Fruit fly (Drosophila melanogaster) whole organism: ENCODE data around the gene CG45045.

ENCODE experiments used
- CG8478 ChIP-seq: fragments of >200 bp; optimal IDR thresholded peaks from 2 replicates; lab custom pipeline; 2018; ENCODE audit warnings: inconsistent platforms
- Dll ChIP-seq: fragments of >200 bp; optimal IDR thresholded peaks from 2 replicates; lab custom pipeline; 2017
- EcR ChIP-seq, 2 experiments: fragments of >200 bp; optimal IDR thresholded peaks; 2 replicates each; lab custom pipeline; 2017; ENCODE audit warnings: missing biosample characterization in 2 of 2, missing genetic modification characterization in 2 of 2, missing genetic modification reagents in 2 of 2
- pan ChIP-seq: fragments of >200 bp; optimal IDR thresholded peaks from 2 replicates; lab custom pipeline; 2017
- psq ChIP-seq: fragments of >200 bp; optimal IDR thresholded peaks from 2 replicates; lab custom pipeline; 2017
- usp ChIP-seq: fragments of >200 bp; optimal IDR thresholded peaks from 2 replicates; lab custom pipeline; 2017; ENCODE audit warnings: missing biosample characterization, missing genetic modification characterization, mixed read lengths

Gene CG45045

DNA sequence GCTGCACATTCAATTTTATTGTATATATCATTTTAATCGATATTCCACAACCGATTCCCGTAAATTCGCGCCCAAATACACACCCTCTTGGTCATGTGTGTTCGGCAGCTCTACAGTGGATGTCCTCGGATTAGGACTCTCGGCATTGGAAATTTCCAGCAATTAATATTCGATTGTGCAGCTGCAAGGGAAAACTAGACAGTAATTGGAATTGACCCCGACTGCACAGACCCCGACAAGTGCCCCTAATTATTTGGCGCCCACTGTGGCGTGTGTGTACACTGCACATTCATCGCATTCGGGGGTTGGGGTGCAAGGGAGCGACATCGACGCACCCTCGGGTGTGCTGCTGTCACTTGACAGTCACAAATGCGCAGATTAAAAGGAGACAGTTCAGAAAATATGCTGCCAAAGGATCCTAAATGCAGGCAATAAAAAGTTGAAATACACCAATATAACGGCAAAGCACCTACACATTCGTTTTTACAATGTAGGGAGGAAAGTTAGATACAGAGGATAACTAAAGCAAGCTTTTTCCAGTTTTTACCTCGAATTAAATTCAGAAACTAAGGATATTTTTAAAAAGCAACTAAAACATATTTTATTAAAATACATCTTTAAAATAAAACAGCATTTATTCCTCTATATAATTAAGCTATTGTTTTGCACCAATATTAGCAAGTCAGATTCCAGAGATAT is 41.6 kb downstream of the CG45045 start:
- TF ChIP-seq psq (lab: Kevin White, UChicago) (no peak), CG8478 (lab: Kevin White, UChicago) (no peak), EcR (GFP tag; optimal IDR thresholded peaks at IDR 0.05; lab: Kevin White, UChicago) (no peak), pan (no peak), Dll (lab: Kevin White, UChicago) (no peak), usp (GFP tag; lab: Kevin White, UChicago) (no peak)

DNA sequence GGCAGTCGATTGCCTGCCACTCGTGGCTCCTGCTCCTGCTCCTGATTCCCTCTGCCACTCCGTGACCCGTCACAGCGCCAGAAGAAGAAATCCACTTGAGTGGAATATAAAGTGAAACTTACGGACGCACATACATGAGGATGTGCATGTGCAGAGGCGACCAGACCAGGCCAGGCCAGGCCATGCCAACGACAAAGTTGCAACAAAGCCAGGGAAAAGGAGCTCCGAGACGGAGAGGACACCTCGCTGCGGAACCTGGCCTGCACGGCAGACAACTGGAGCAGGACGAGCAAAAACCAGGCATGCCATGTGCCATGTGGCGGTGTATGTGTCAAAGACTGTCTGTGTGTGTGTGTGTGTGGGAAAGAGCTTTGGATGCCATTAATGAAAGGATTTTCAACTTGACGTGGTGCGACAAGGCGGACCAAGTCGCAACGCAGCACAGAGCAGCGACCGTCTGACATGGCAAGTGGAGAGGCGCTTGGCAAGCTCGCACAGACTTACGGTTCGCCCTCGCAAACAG is 42.3 kb downstream of the CG45045 start:
- TF ChIP-seq pan (no peak), psq (lab: Kevin White, UChicago) (no peak), Dll (lab: Kevin White, UChicago) (no peak), usp (GFP tag; lab: Kevin White, UChicago) (no peak), CG8478 (lab: Kevin White, UChicago) (no peak), EcR (GFP tag; optimal IDR thresholded peaks at IDR 0.05; lab: Kevin White, UChicago) (no peak)

DNA sequence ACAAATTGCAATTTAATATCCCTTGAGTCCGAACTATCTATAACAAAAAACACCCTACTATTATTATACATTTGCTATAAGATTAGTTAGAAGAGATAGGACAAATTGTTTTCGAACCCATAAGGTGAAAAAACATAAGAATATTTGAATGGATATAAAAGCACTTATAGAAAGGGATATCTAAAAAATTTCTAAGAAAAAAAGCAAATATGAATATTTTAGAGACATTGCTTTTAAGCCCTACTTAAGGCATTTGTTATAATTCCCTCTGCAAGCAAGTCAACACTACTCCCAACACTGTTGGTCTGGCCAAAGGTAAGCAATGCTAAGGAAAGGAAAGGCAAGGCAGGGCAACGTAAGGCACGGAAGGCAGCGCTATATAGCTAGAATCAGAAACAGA is 43.0 kb downstream of the CG45045 start:
- no peak for TF ChIP-seq psq (lab: Kevin White, UChicago)
- TF ChIP-seq usp (GFP tag; lab: Kevin White, UChicago), result no peak
- no peak for TF ChIP-seq pan
- no peak for TF ChIP-seq Dll (lab: Kevin White, UChicago)
- TF ChIP-seq EcR (GFP tag; optimal IDR thresholded peaks at IDR 0.05; lab: Kevin White, UChicago), result no peak
- no peak for TF ChIP-seq CG8478 (lab: Kevin White, UChicago)

DNA sequence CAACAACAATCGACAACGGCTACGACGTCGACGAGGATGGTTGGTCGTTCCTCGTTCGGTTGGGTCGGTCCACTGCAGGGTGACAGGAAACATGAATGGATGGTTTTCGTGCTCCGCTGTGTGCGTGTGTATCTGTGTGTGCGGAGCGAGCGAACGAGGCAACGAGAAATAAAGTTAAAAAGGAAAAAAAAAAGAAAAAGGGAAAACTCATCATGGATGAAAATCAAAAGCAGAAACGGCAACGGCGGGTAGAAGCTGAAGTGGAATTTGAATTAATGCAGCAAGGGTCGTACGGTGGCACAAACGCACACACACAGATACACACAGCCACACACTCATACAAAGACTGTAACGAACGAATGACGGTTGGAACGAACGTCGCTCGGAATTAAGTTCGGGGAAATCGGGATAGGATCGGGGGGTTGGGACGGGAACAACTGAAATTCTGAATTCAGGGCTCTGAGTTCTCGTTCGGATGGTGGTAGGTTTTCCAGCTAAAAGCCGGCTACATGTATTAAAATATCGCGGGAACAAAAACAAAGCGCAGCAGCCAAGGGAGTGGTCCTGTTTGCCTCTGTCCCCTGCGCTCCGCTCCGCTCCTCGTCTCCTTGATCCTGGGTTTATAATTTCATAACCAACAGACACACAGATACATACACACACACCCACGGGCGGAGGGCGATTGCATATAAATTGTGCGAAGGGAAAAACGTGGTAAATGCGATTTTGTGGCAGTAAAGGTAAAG is 43.7 kb downstream of the CG45045 start:
- no peak for TF ChIP-seq pan
- no peak for TF ChIP-seq psq (lab: Kevin White, UChicago)
- peak; percentile 48 for TF ChIP-seq Dll (lab: Kevin White, UChicago)
- TF ChIP-seq CG8478 (lab: Kevin White, UChicago), result no peak

DNA sequence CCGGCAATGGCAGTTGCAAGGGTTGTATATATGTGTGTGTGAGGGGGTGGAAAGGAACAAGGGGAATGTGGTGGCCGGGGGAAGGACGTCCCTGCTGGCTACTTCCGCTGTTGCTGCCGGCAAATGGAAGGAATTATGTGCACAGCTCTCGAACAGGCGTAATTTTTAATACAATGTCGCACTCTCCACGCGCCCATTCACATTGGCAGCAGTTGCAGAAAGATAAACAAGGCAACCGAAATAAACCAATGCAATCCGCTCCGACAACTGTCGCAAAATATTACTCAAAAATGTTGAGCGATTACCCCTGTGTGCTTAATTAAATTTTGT is 44.2 kb downstream of the CG45045 start:
- no peak for TF ChIP-seq psq (lab: Kevin White, UChicago)
- TF ChIP-seq usp (GFP tag; lab: Kevin White, UChicago), result no peak
- TF ChIP-seq Dll (lab: Kevin White, UChicago), result no peak
- no peak for TF ChIP-seq CG8478 (lab: Kevin White, UChicago)
- no peak for TF ChIP-seq EcR (GFP tag; optimal IDR thresholded peaks at IDR 0.05; lab: Kevin White, UChicago)
- TF ChIP-seq pan, result no peak

DNA sequence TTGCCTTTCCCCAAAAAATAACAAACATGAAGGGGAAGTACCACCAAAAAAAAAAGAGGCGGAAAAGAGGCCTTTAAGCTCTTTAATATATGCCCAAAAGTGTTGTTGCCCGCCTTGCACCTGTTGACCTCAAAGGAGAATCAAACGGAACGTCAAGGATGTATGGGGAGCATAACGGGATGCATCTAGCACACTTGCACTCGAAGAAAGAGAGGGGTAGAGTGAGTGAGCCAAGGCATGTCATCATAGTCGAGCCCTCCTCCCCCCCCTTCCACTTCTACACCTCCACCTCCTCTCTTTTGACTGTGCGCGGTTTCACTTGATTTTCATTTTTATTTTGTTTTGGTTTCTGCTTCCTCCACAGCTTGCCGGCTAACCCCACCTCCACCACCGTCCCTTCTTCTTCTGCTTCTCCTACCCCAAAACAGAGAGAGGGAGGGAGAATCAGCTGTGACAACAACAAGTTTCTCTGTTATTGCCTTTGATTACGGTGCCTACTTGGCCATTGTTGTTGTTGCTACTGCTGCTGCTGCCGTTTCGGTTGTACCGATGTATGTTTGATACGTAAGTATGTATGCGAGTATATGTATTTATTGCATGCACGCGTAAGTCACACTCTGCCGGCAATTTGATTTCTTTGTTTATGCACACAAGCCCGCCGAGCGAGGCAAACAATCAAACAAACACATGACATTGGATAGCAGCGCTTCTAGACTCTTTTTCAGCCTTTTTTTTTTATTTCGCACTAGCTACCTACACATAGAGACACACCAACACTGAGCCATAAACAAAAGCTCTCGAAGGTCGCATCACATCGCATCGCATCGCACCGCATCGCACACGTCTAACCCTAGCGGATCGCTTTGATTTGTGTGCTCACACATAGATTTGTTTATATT is 45.5 kb downstream of the CG45045 start:
- TF ChIP-seq pan, result no peak
- TF ChIP-seq psq (lab: Kevin White, UChicago), result no peak
- no peak for TF ChIP-seq Dll (lab: Kevin White, UChicago)
- TF ChIP-seq usp (GFP tag; lab: Kevin White, UChicago), result no peak
- TF ChIP-seq EcR (GFP tag; optimal IDR thresholded peaks at IDR 0.05; lab: Kevin White, UChicago), result no peak
- TF ChIP-seq CG8478 (lab: Kevin White, UChicago), result no peak

DNA sequence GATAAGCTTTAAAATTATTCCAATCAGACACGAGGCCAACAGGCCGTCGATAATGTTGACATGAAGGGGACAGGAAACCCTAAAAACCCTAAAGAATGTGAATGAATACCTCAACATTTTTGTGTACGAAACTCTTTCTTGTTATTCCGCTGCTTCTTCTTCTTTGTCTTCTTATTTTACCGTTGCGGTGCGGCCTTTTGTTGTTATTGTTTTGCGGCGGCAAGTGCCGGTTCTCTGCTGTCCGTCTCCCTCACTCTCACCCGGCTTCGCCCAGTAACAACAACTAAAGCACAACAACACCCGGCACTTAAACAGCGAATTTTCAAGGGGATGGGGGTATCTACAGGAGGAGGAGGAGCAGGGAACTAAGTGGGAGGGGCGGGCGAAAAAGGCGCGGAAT is 47.0 kb downstream of the CG45045 start:
- TF ChIP-seq pan (peak; percentile 7), usp (GFP tag; lab: Kevin White, UChicago) (no peak)

DNA sequence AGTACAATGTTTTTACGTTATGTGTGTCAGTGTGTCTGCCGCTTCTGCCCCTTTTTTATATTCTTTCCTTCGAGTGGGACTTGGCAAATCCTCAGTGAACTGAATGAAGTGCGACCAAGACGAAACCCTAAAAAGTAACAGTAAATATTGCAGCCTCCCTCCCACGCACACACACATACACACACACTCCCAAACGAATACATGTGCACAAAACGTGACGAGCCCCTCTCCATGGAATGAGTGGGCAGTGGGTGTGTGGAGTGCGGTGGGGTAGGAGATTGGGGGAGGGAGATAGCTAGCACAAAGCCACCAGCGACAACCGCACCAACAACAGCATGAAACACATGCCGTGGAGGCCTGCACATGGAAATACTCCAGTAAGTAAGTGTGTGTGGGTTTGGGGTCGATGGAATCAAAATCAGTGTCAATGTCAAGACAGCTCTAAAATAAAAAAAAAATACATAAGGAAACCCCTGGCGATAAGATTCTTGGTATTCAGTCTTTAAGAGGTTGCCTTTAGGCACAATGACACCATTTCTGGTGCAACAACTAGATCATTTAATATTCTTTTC is 47.5 kb downstream of the CG45045 start:
- no peak for TF ChIP-seq Dll (lab: Kevin White, UChicago)
- no peak for TF ChIP-seq usp (GFP tag; lab: Kevin White, UChicago)
- TF ChIP-seq pan, result no peak
- TF ChIP-seq EcR (GFP tag; optimal IDR thresholded peaks at IDR 0.05; lab: Kevin White, UChicago), result peak in 1 of 2 experiments; percentile 34
- no peak for TF ChIP-seq psq (lab: Kevin White, UChicago)
- TF ChIP-seq CG8478 (lab: Kevin White, UChicago), result no peak

DNA sequence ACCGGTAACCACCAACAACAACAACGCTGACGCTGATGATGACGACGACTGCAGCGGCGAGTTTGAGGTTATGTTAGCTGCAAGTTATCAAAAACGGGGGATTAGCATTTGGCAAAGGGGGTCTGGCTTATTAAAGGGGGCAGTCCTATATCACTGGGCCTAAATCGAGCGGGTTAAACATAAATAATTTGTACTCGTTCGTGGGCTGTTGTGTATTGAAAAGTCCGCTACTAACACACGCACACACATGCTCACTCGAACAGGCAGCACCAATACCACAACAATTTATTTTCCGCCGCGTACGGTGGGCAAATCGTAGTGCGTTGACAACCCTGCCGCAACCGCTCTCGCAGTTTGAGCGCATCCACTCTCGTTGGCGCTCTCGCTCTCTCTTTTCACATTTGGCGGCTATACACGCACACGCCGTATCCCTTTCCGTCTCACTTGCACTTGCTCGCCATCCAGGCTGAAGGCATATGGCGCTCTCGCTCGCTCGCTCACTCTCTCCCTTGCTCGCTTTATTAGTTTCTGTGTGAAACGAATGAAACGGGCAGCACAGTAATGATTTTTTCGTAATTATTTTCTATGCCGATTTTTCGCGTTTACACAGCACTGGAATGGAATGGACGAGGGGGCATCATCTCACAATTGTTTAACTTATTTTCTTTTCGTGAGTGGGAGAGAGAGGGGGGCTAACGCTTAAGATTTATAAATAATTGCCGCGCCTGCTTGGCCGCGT is 49.7 kb downstream of the CG45045 start:
- TF ChIP-seq CG8478 (lab: Kevin White, UChicago) (peak; percentile 96), psq (lab: Kevin White, UChicago) (no peak), Dll (lab: Kevin White, UChicago) (peak; percentile 98)
